Worm (Caenorhabditis elegans) whole organism, midembryonic: ENCODE results near the gene H32C10.1.

ENCODE experiments used
- T22C8.4 ChIP-seq: fragments of 200-800 bp; sonication (Bioruptor generic); IDR thresholded peaks from 2 replicates; pipeline ENCODE4 v1.3.6; 2022; ENCODE audit warnings: missing genetic modification characterization, missing compliant biosample characterization
- cog-1 ChIP-seq: sonication (generic microtip); optimal IDR thresholded peaks from 2 replicates; lab custom pipeline; 2016; ENCODE audit warnings: missing genetic modification characterization, missing compliant biosample characterization
- flt-1 ChIP-seq: fragments of 200-800 bp; sonication (Bioruptor generic); IDR thresholded peaks from 2 replicates; pipeline ENCODE4 v1.3.6; 2022; ENCODE audit warnings: missing genetic modification characterization, missing compliant biosample characterization
- klf-2 ChIP-seq: fragments of 200-800 bp; sonication (Bioruptor generic); conservative IDR thresholded peaks from 2 replicates; pipeline ENCODE4 v1.3.6; 2022; ENCODE audit warnings: missing genetic modification reagents, missing genetic modification characterization, missing compliant biosample characterization
- med-1 ChIP-seq: sonication (generic microtip); optimal IDR thresholded peaks from 2 replicates; lab custom pipeline; 2017; ENCODE audit warnings: missing genetic modification characterization, mild to moderate bottlenecking, missing compliant biosample characterization, antibody characterized with exemption, missing genetic modification reagents; ENCODE audit not compliant: insufficient read depth
- ref-1 ChIP-seq: fragments of 200-800 bp; sonication (Bioruptor generic); conservative IDR thresholded peaks from 2 replicates; pipeline ENCODE4 v1.3.6; 2022; ENCODE audit warnings: missing genetic modification reagents, missing genetic modification characterization, missing compliant biosample characterization
- tab-1 ChIP-seq: fragments of 200-800 bp; sonication (Bioruptor generic); IDR thresholded peaks from 2 replicates; pipeline ENCODE4 v1.3.6; 2022; ENCODE audit warnings: missing genetic modification characterization, missing compliant biosample characterization
- ztf-23 ChIP-seq: fragments of 200-800 bp; sonication (Bioruptor generic); IDR thresholded peaks from 2 replicates; pipeline ENCODE4 v1.3.6; 2022; ENCODE audit warnings: missing genetic modification reagents, missing genetic modification characterization, missing compliant biosample characterization
- ztf-29 ChIP-seq: fragments of 200-800 bp; sonication (Bioruptor generic); IDR thresholded peaks from 2 replicates; pipeline ENCODE4 v1.3.6; 2022; ENCODE audit warnings: missing genetic modification reagents, missing genetic modification characterization, missing compliant biosample characterization

Gene H32C10.1

ce11 chrIV:5952966-5953365, 18.8 kb downstream of the H32C10.1 start:
- no peak for TF ChIP-seq T22C8.4 (GFP tag; lab: Robert Waterston, UW)
- TF ChIP-seq ztf-23 = 0 out of 2 replicates have a peak, but pooled peaks have one; percentile 48
- TF ChIP-seq cog-1 (tag; lab: Kevin White, UChicago) = peak; percentile 34
- TF ChIP-seq ref-1 = no peak
- no peak for TF ChIP-seq ztf-29 (GFP tag; lab: Robert Waterston, UW)
- TF ChIP-seq tab-1 (GFP tag; lab: Robert Waterston, UW) = no peak
- 0 out of 2 replicates have a peak, but pooled peaks have one; percentile 16 for TF ChIP-seq flt-1 (GFP tag; lab: Robert Waterston, UW)
- no peak for TF ChIP-seq klf-2
- TF ChIP-seq med-1 (GFP tag; lab: Kevin White, UChicago) = no peak

ce11 chrIV:5954743-5955142, 20.6 kb downstream of the H32C10.1 start:
- TF ChIP-seq tab-1 (GFP tag; lab: Robert Waterston, UW) (no peak), med-1 (GFP tag; lab: Kevin White, UChicago) (no peak), T22C8.4 (GFP tag; lab: Robert Waterston, UW) (no peak), flt-1 (GFP tag; lab: Robert Waterston, UW) (no peak), ztf-29 (GFP tag; lab: Robert Waterston, UW) (no peak), ref-1 (no peak), klf-2 (no peak)

- TF ChIP-seq T22C8.4 (GFP tag; lab: Robert Waterston, UW) = 0 out of 2 replicates have a peak, but pooled peaks have one; percentile 27
- TF ChIP-seq med-1 (GFP tag; lab: Kevin White, UChicago) = no peak
These were observed 25.8 kb downstream of the H32C10.1 start for ce11 chrIV:5959951-5960350.

- TF ChIP-seq med-1 (GFP tag; lab: Kevin White, UChicago) (no peak), flt-1 (GFP tag; lab: Robert Waterston, UW) (no peak), tab-1 (GFP tag; lab: Robert Waterston, UW) (no peak), ztf-23 (no peak), klf-2 (no peak)
These were observed 28.2 kb downstream of the H32C10.1 start, which contains the start of gene K02B2.6 for ce11 chrIV:5962219-5962945. K02B2.6 (minus strand) TSS chrIV:5962269.

- TF ChIP-seq med-1 (GFP tag; lab: Kevin White, UChicago) = no peak
- no peak for TF ChIP-seq ztf-29 (GFP tag; lab: Robert Waterston, UW)
- no peak for TF ChIP-seq ztf-23
- TF ChIP-seq ref-1 = no peak
- no peak for TF ChIP-seq T22C8.4 (GFP tag; lab: Robert Waterston, UW)
- no peak for TF ChIP-seq klf-2
- no peak for TF ChIP-seq cog-1 (tag; lab: Kevin White, UChicago)
- no peak for TF ChIP-seq tab-1 (GFP tag; lab: Robert Waterston, UW)
These were observed 30.1 kb downstream of the H32C10.1 start for ce11 chrIV:5964286-5964685.

- TF ChIP-seq ztf-23 (peak; percentile 93), flt-1 (GFP tag; lab: Robert Waterston, UW) (peak; percentile 94), ref-1 (peak; percentile 81), T22C8.4 (GFP tag; lab: Robert Waterston, UW) (peak; percentile 87), med-1 (GFP tag; lab: Kevin White, UChicago) (peak; percentile 52), ztf-29 (GFP tag; lab: Robert Waterston, UW) (peak; percentile 95), cog-1 (tag; lab: Kevin White, UChicago) (peak; percentile 82), tab-1 (GFP tag; lab: Robert Waterston, UW) (peak; percentile 90), klf-2 (peak; percentile 86)
These were observed 32.9 kb downstream of the H32C10.1 start for ce11 chrIV:5967035-5967499.

- no peak for TF ChIP-seq ztf-23
- TF ChIP-seq klf-2 = no peak
- no peak for TF ChIP-seq T22C8.4 (GFP tag; lab: Robert Waterston, UW)
- no peak for TF ChIP-seq cog-1 (tag; lab: Kevin White, UChicago)
- TF ChIP-seq med-1 (GFP tag; lab: Kevin White, UChicago) = no peak
- TF ChIP-seq ztf-29 (GFP tag; lab: Robert Waterston, UW) = no peak
- TF ChIP-seq ref-1 = no peak
- TF ChIP-seq tab-1 (GFP tag; lab: Robert Waterston, UW) = no peak
- no peak for TF ChIP-seq flt-1 (GFP tag; lab: Robert Waterston, UW)
These were observed 36.4 kb downstream of the H32C10.1 start for ce11 chrIV:5970526-5970925.

ce11 chrIV:5973947-5974495, 39.9 kb downstream of the H32C10.1 start:
- TF ChIP-seq cog-1 (tag; lab: Kevin White, UChicago) (peak; percentile 56), ref-1 (no peak), flt-1 (GFP tag; lab: Robert Waterston, UW) (peak; percentile 59; the same call in 1 of the 2 replicates)

- TF ChIP-seq cog-1 (tag; lab: Kevin White, UChicago) = no peak
- TF ChIP-seq ztf-23 = no peak
- no peak for TF ChIP-seq med-1 (GFP tag; lab: Kevin White, UChicago)
- no peak for TF ChIP-seq ztf-29 (GFP tag; lab: Robert Waterston, UW)
- TF ChIP-seq flt-1 (GFP tag; lab: Robert Waterston, UW) = no peak
- no peak for TF ChIP-seq ref-1
- TF ChIP-seq klf-2 = no peak
- no peak for TF ChIP-seq T22C8.4 (GFP tag; lab: Robert Waterston, UW)
- no peak for TF ChIP-seq tab-1 (GFP tag; lab: Robert Waterston, UW)
These were observed 41.1 kb downstream of the H32C10.1 start, which contains the start of gene unc-44 for ce11 chrIV:5975202-5975601. unc-44 (plus strand) TSS chrIV:5975557.

ce11 chrIV:5977276-5977675, 43.1 kb downstream of the H32C10.1 start:
- TF ChIP-seq ztf-29 (GFP tag; lab: Robert Waterston, UW) = no peak
- TF ChIP-seq med-1 (GFP tag; lab: Kevin White, UChicago) = no peak
- no peak for TF ChIP-seq ztf-23
- no peak for TF ChIP-seq T22C8.4 (GFP tag; lab: Robert Waterston, UW)
- TF ChIP-seq tab-1 (GFP tag; lab: Robert Waterston, UW) = no peak
- TF ChIP-seq flt-1 (GFP tag; lab: Robert Waterston, UW) = no peak
- no peak for TF ChIP-seq cog-1 (tag; lab: Kevin White, UChicago)
- no peak for TF ChIP-seq ref-1
- TF ChIP-seq klf-2 = no peak
